Fruit fly (Drosophila melanogaster) whole organism, embryonic: ENCODE data around the gene nSMase.

ENCODE experiments used
- ATbp ChIP-seq: fragments of 200-800 bp; sonication (Bioruptor generic); optimal IDR thresholded peaks from 2 replicates; lab custom pipeline; 2017; ENCODE audit warnings: missing biosample characterization, mild to moderate bottlenecking, missing genetic modification characterization, missing genetic modification reagents
- BEAF-32 ChIP-seq: fragments of 200-800 bp; sonication (Bioruptor generic); optimal IDR thresholded peaks from 3 replicates; lab custom pipeline; 2017; ENCODE audit warnings: missing biosample characterization, missing genetic modification characterization, mild to moderate bottlenecking, moderate library complexity, missing genetic modification reagents
- Bdp1 ChIP-seq: fragments of 200-800 bp; sonication (Bioruptor generic); optimal IDR thresholded peaks from 3 replicates; lab custom pipeline; 2016; ENCODE audit warnings: missing biosample characterization, missing genetic modification characterization
- Bgb ChIP-seq: fragments of 200-800 bp; sonication (Bioruptor generic); IDR thresholded peaks from 2 replicates; pipeline ENCODE4 v1.3.6; 2022; ENCODE audit warnings: missing biosample characterization, missing genetic modification characterization; ENCODE audit not compliant: partially characterized antibody
- Blimp-1 ChIP-seq: fragments of 200-800 bp; sonication (Bioruptor generic); optimal IDR thresholded peaks from 3 replicates; lab custom pipeline; 2018; ENCODE audit warnings: missing biosample characterization, missing genetic modification characterization, mild to moderate bottlenecking, moderate library complexity, missing genetic modification reagents
- CG12299 ChIP-seq: fragments of 200-800 bp; sonication (Bioruptor generic); optimal IDR thresholded peaks from 2 replicates; lab custom pipeline; 2018; ENCODE audit warnings: missing biosample characterization, mild to moderate bottlenecking, missing genetic modification characterization
- CG13287 ChIP-seq: fragments of 200-800 bp; sonication (Bioruptor generic); IDR thresholded peaks from 2 replicates; pipeline ENCODE4 v1.3.6; 2022; ENCODE audit warnings: missing biosample characterization, missing genetic modification characterization; ENCODE audit not compliant: partially characterized antibody
- CG15514 ChIP-seq: fragments of 200-800 bp; sonication (Bioruptor generic); optimal IDR thresholded peaks from 3 replicates; lab custom pipeline; 2017; ENCODE audit warnings: missing biosample characterization, missing genetic modification characterization, mild to moderate bottlenecking, moderate library complexity, missing genetic modification reagents
- CG15601 ChIP-seq: fragments of 200-800 bp; sonication (Bioruptor generic); optimal IDR thresholded peaks from 3 replicates; lab custom pipeline; 2019; ENCODE audit warnings: missing biosample characterization, mild to moderate bottlenecking, missing genetic modification characterization, moderate library complexity
- CG17186 ChIP-seq: fragments of 200-800 bp; sonication (Bioruptor generic); optimal IDR thresholded peaks from 3 replicates; lab custom pipeline; 2017; ENCODE audit warnings: missing biosample characterization, missing genetic modification reagents, missing genetic modification characterization
- CG32532 ChIP-seq: fragments of 200-800 bp; sonication (Bioruptor generic); IDR thresholded peaks from 2 replicates; pipeline ENCODE4 v1.3.6; 2022; ENCODE audit warnings: missing biosample characterization, missing genetic modification characterization
- CG34376 ChIP-seq: fragments of 200-800 bp; sonication (Bioruptor generic); optimal IDR thresholded peaks from 2 replicates; lab custom pipeline; 2018; ENCODE audit warnings: missing biosample characterization, mild to moderate bottlenecking, missing genetic modification characterization
- CG34422 ChIP-seq: fragments of 200-800 bp; sonication (Bioruptor generic); IDR thresholded peaks from 3 replicates; pipeline ENCODE4 v1.3.6; 2022; ENCODE audit warnings: missing biosample characterization, missing genetic modification characterization
- CG3847 ChIP-seq: fragments of 200-800 bp; sonication (Bioruptor generic); IDR thresholded peaks from 2 replicates; pipeline ENCODE4 v1.3.6; 2022; ENCODE audit warnings: missing biosample characterization, missing genetic modification characterization
- CG4617 ChIP-seq: fragments of 200-800 bp; sonication (Bioruptor generic); optimal IDR thresholded peaks from 3 replicates; lab custom pipeline; 2016; ENCODE audit warnings: missing biosample characterization, missing genetic modification characterization, borderline replicate concordance
- CG6683 ChIP-seq: fragments of 200-800 bp; sonication (Bioruptor generic); optimal IDR thresholded peaks from 2 replicates; lab custom pipeline; 2017; ENCODE audit warnings: missing biosample characterization, mild to moderate bottlenecking, missing genetic modification characterization, missing genetic modification reagents
- CG6813 ChIP-seq: fragments of 200-800 bp; sonication (Bioruptor generic); optimal IDR thresholded peaks from 2 replicates; lab custom pipeline; 2017; ENCODE audit warnings: missing biosample characterization, missing genetic modification characterization, mild to moderate bottlenecking, moderate library complexity, missing genetic modification reagents
- CG7271 ChIP-seq: fragments of 200-800 bp; sonication (Bioruptor generic); optimal IDR thresholded peaks from 2 replicates; lab custom pipeline; 2018; ENCODE audit warnings: missing biosample characterization, mild to moderate bottlenecking, missing genetic modification characterization, moderate library complexity
- CG8290 ChIP-seq, 3 experiments: fragments of 200-800 bp; sonication (Bioruptor generic); optimal IDR thresholded peaks; 2 replicates each; lab custom pipeline; 2016 to 2019; ENCODE audit warnings: missing biosample characterization in 3 of 3, missing genetic modification characterization in 3 of 3, mild to moderate bottlenecking in 2 of 3, moderate library complexity in 1 of 3
- CG9797 ChIP-seq: fragments of 200-800 bp; sonication (Bioruptor generic); optimal IDR thresholded peaks from 3 replicates; lab custom pipeline; 2018; ENCODE audit warnings: missing biosample characterization, mild to moderate bottlenecking, missing genetic modification characterization
- Camta ChIP-seq: fragments of 200-800 bp; sonication (Bioruptor generic); optimal IDR thresholded peaks from 2 replicates; lab custom pipeline; 2016; ENCODE audit warnings: missing biosample characterization, missing genetic modification characterization
- E2f2 ChIP-seq: fragments of 200-800 bp; sonication (Bioruptor generic); IDR thresholded peaks from 2 replicates; pipeline ENCODE4 v1.3.6; 2022; ENCODE audit warnings: missing biosample characterization, missing genetic modification characterization
- Kr ChIP-seq: fragments of 200-800 bp; sonication (Bioruptor generic); optimal IDR thresholded peaks from 2 replicates; lab custom pipeline; 2017; ENCODE audit warnings: missing biosample characterization, mild to moderate bottlenecking, missing genetic modification characterization
- Lhr ChIP-seq: fragments of 200-800 bp; sonication (Bioruptor generic); optimal IDR thresholded peaks from 3 replicates; lab custom pipeline; 2017; ENCODE audit warnings: mild to moderate bottlenecking, missing biosample characterization, missing genetic modification reagents, missing genetic modification characterization
- MBD-R2 ChIP-seq: fragments of 200-800 bp; sonication (Bioruptor generic); IDR thresholded peaks from 2 replicates; pipeline ENCODE4 v1.3.6; 2022; ENCODE audit warnings: missing biosample characterization, missing genetic modification characterization
- MESR4 ChIP-seq: fragments of 200-800 bp; sonication (Bioruptor generic); optimal IDR thresholded peaks from 2 replicates; lab custom pipeline; 2018; ENCODE audit warnings: missing biosample characterization, mild to moderate bottlenecking, missing genetic modification characterization, moderate library complexity
- Med ChIP-seq: fragments of 200-800 bp; sonication (Bioruptor generic); peaks from one replicate; lab custom pipeline; 2016; ENCODE audit warnings: missing biosample characterization, missing genetic modification characterization, mild to moderate bottlenecking, inconsistent platforms, moderate library complexity
- Myb ChIP-seq: fragments of 200-800 bp; sonication (Bioruptor generic); optimal IDR thresholded peaks from 2 replicates; lab custom pipeline; 2016; ENCODE audit warnings: missing biosample characterization, missing genetic modification characterization
- NfI ChIP-seq: fragments of 200-800 bp; sonication (Bioruptor generic); optimal IDR thresholded peaks from 3 replicates; lab custom pipeline; 2018; ENCODE audit warnings: missing biosample characterization, mild to moderate bottlenecking, missing genetic modification characterization, moderate library complexity
- Sin3A ChIP-seq: fragments of >200 bp; optimal IDR thresholded peaks from 2 replicates; lab custom pipeline; 2018
- Sry-δ ChIP-seq: fragments of 200-800 bp; sonication (Bioruptor generic); optimal IDR thresholded peaks from 2 replicates; lab custom pipeline; 2016; ENCODE audit warnings: missing biosample characterization, missing genetic modification characterization
- Stat92E ChIP-seq, 3 experiments: fragments of >200 bp in 2 of 3; fragments of 200-800 bp in 1 of 3; sonication (Bioruptor generic) in 1 of 3; optimal IDR thresholded peaks; 2 replicates each; lab custom pipeline; 2017 to 2019; ENCODE audit warnings: missing biosample characterization in 3 of 3, missing genetic modification characterization in 3 of 3, mild to moderate bottlenecking in 1 of 3, moderate library complexity in 1 of 3
- YL-1 ChIP-seq: fragments of 200-800 bp; sonication (Bioruptor generic); optimal IDR thresholded peaks from 3 replicates; lab custom pipeline; 2017; ENCODE audit warnings: missing biosample characterization, mild to moderate bottlenecking, missing genetic modification characterization
- bigmax ChIP-seq: fragments of 200-800 bp; sonication (Bioruptor generic); optimal IDR thresholded peaks from 2 replicates; lab custom pipeline; 2018; ENCODE audit warnings: missing biosample characterization, mild to moderate bottlenecking, missing genetic modification characterization
- dati ChIP-seq: fragments of 200-800 bp; sonication (Bioruptor generic); IDR thresholded peaks from 2 replicates; pipeline ENCODE4 v1.3.6; 2022; ENCODE audit warnings: missing biosample characterization, missing genetic modification characterization
- gfzf ChIP-seq: fragments of 200-800 bp; sonication (Bioruptor generic); optimal IDR thresholded peaks from 2 replicates; lab custom pipeline; 2016; ENCODE audit warnings: missing biosample characterization, mild to moderate bottlenecking, missing genetic modification characterization, moderate library complexity
- knrl ChIP-seq: fragments of 200-800 bp; sonication (Bioruptor generic); IDR thresholded peaks from 3 replicates; pipeline ENCODE4 v1.3.6; 2022; ENCODE audit warnings: missing biosample characterization, missing genetic modification characterization; ENCODE audit not compliant: partially characterized antibody
- nerfin-1 ChIP-seq: fragments of 200-800 bp; sonication (Bioruptor generic); optimal IDR thresholded peaks from 3 replicates; lab custom pipeline; 2019; ENCODE audit warnings: missing biosample characterization, mild to moderate bottlenecking, missing genetic modification characterization, moderate library complexity
- nmo ChIP-seq: fragments of 200-800 bp; sonication (Bioruptor generic); optimal IDR thresholded peaks from 2 replicates; lab custom pipeline; 2018; ENCODE audit warnings: missing biosample characterization, mild to moderate bottlenecking, missing genetic modification characterization, moderate library complexity
- pan ChIP-seq, 4 experiments: fragments of >200 bp in 3 of 4; fragments of 200-800 bp in 1 of 4; sonication (Bioruptor generic) in 1 of 4; optimal IDR thresholded peaks in 3 of 4; IDR thresholded peaks in 1 of 4; 2 replicates each; pipeline versions ENCODE4 v1.3.6 to Lab custom; 2017 to 2022; ENCODE audit warnings: missing biosample characterization in 2 of 4, missing genetic modification characterization in 2 of 4, mixed read lengths in 1 of 4
- phol ChIP-seq: fragments of 200-800 bp; sonication (Bioruptor generic); optimal IDR thresholded peaks from 3 replicates; lab custom pipeline; 2018; ENCODE audit warnings: missing biosample characterization, mild to moderate bottlenecking, missing genetic modification characterization, moderate library complexity
- pzg ChIP-seq: fragments of 200-800 bp; sonication (Bioruptor generic); optimal IDR thresholded peaks from 3 replicates; lab custom pipeline; 2018; ENCODE audit warnings: missing biosample characterization, mild to moderate bottlenecking, missing genetic modification characterization, moderate library complexity
- so ChIP-seq: fragments of 200-800 bp; sonication (Bioruptor generic); IDR thresholded peaks from 3 replicates; pipeline ENCODE4 v1.3.6; 2022; ENCODE audit warnings: missing biosample characterization, missing genetic modification characterization
- sug ChIP-seq: fragments of 200-800 bp; optimal IDR thresholded peaks from 2 replicates; lab custom pipeline; 2019; ENCODE audit warnings: missing biosample characterization, mild to moderate bottlenecking, missing genetic modification characterization, moderate library complexity
- trem ChIP-seq: fragments of 200-800 bp; optimal IDR thresholded peaks from 3 replicates; lab custom pipeline; 2019; ENCODE audit warnings: missing biosample characterization, mild to moderate bottlenecking, missing genetic modification characterization, moderate library complexity
- trh ChIP-seq: fragments of 200-800 bp; sonication (Bioruptor generic); optimal IDR thresholded peaks from 2 replicates; lab custom pipeline; 2016; ENCODE audit warnings: missing biosample characterization, missing genetic modification characterization
- twi ChIP-seq: fragments of 200-800 bp; optimal IDR thresholded peaks from 2 replicates; lab custom pipeline; 2019; ENCODE audit warnings: missing biosample characterization, mild to moderate bottlenecking, missing genetic modification characterization, moderate library complexity
- unpg ChIP-seq: fragments of 200-800 bp; sonication (Bioruptor generic); optimal IDR thresholded peaks from 3 replicates; lab custom pipeline; 2018; ENCODE audit warnings: missing biosample characterization, mild to moderate bottlenecking, missing genetic modification characterization, moderate library complexity

The nSMase gene

DNA sequence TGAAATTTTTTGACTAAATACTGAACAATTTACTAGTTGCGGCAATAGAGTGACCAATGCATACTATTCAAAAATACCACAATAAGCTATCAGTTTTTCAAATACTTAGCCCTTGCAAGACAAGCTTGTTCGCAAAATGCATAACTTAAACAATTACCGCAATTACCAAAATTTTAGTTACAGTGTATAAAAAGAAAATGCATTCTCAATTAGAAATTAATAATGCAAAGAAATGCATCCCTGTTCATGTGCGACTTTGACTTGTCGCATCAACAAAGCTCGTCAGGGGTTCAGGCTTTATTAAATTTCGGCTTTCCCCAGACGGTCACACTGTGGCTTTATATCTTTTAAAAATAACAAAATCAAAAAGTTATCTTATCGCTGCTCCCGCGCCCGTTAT lies at the start of gene nSMase, which contains the start of gene hob:
Gene nSMase, plus strand, starts transcription at position 298 of the 400 bp plus-strand sequence.
Gene hob, minus strand, starts transcription at position 62 of the 400 bp plus-strand sequence.
- TF ChIP-seq BEAF-32 (GFP tag; lab: Kevin White, UChicago) (peak; percentile 42), YL-1 (peak; percentile 71), Sry-δ (peak; percentile 45), CG6683 (GFP tag; lab: Kevin White, UChicago) (no peak), trh (GFP tag; lab: Kevin White, UChicago) (no peak), Camta (GFP tag; lab: Kevin White, UChicago) (no peak), Sin3A (lab: Kevin White, UChicago) (peak; percentile 54), Lhr (peak; percentile 52), gfzf (GFP tag; lab: Kevin White, UChicago) (peak; percentile 95), Kr (GFP tag; lab: Kevin White, UChicago) (no peak), E2f2 (GFP tag; lab: Robert Waterston, UW) (peak; percentile 61; the same call in 1 of the 2 replicates), Med (GFP tag; lab: Kevin White, UChicago) (peak; percentile 76), CG34376 (peak; percentile 37), CG15514 (GFP tag; lab: Kevin White, UChicago) (peak; percentile 72), NfI (GFP tag; lab: Kevin White, UChicago) (no peak), nerfin-1 (tag; lab: Kevin White, UChicago) (no peak), trem (tag; lab: Kevin White, UChicago) (peak; percentile 70), CG9797 (GFP tag; lab: Kevin White, UChicago) (peak; percentile 83), CG17186 (peak; percentile 58), CG8290 (GFP tag; optimal IDR thresholded peaks at IDR 0.05; lab: Kevin White, UChicago) (no peak), CG8290 (tag; optimal IDR thresholded peaks at IDR 0.05; lab: Kevin White, UChicago) (no peak), sug (no peak), so (no peak), Stat92E (GFP tag; optimal IDR thresholded peaks at IDR 0.05; lab: Kevin White, UChicago) (peak in 1 of 3 experiments; percentile 40), twi (no peak), phol (tag; lab: Kevin White, UChicago) (peak; percentile 55), pzg (GFP tag; lab: Kevin White, UChicago) (peak; percentile 84), unpg (GFP tag; lab: Kevin White, UChicago) (no peak), CG13287 (peak; percentile 29; the same call in 1 of the 2 replicates), ATbp (no peak), Myb (GFP tag; lab: Kevin White, UChicago) (peak; percentile 73), CG4617 (GFP tag; lab: Kevin White, UChicago) (peak; percentile 60), CG32532 (GFP tag; lab: Robert Waterston, UW) (no peak), knrl (peak; percentile 37; the same call in 1 of the 3 replicates), bigmax (GFP tag; lab: Kevin White, UChicago) (peak; percentile 10), CG15601 (tag; lab: Kevin White, UChicago) (no peak), nmo (GFP tag; lab: Kevin White, UChicago) (peak; percentile 58), CG6813 (GFP tag; lab: Kevin White, UChicago) (no peak), CG12299 (tag; lab: Kevin White, UChicago) (no peak), Bdp1 (GFP tag; lab: Kevin White, UChicago) (no peak), CG3847 (GFP tag; lab: Robert Waterston, UW) (peak; percentile 31; the same call in 1 of the 2 replicates), Bgb (GFP tag; lab: Robert Waterston, UW) (no peak), Blimp-1 (GFP tag; lab: Kevin White, UChicago) (peak; percentile 23), MESR4 (GFP tag; lab: Kevin White, UChicago) (no peak), pan (optimal IDR thresholded peaks at IDR 0.05; lab: Kevin White, UChicago) (no peak), pan (GFP tag; optimal IDR thresholded peaks at IDR 0.05 in 1 of 2, IDR thresholded peaks at IDR 0.05 in 1 of 2) (no peak), MBD-R2 (GFP tag; lab: Robert Waterston, UW) (peak; percentile 69), CG34422 (GFP tag; lab: Robert Waterston, UW) (peak; percentile 7; the same call in 1 of the 3 replicates), CG7271 (tag; lab: Kevin White, UChicago) (no peak), dati (GFP tag; lab: Robert Waterston, UW) (no peak)
